Worm (Caenorhabditis elegans) whole organism, L2 larva: ENCODE results near the gene nhr-206.

Experiments used
- Y55F3AM.14 ChIP-seq: fragments of 200-800 bp; sonication (Bioruptor generic); optimal IDR thresholded peaks from 2 replicates; lab custom pipeline; 2018; ENCODE audit warnings: mild to moderate bottlenecking, missing genetic modification characterization, missing compliant biosample characterization
- aly-2 ChIP-seq: fragments of 150-350 bp; optimal IDR thresholded peaks from 2 replicates; lab custom pipeline; 2014; ENCODE audit warnings: missing biosample characterization, missing genetic modification characterization
- ceh-16 ChIP-seq: fragments of 150-350 bp; optimal IDR thresholded peaks from 2 replicates; lab custom pipeline; 2014; ENCODE audit warnings: missing biosample characterization, missing genetic modification characterization
- elt-3 ChIP-seq: sonication (generic microtip); optimal IDR thresholded peaks from 2 replicates; lab custom pipeline; 2017; ENCODE audit warnings: missing biosample characterization, missing genetic modification characterization
- fos-1 ChIP-seq: fragments of 150-350 bp; optimal IDR thresholded peaks from 2 replicates; lab custom pipeline; 2014; ENCODE audit warnings: missing biosample characterization, missing genetic modification characterization
- mbf-1 ChIP-seq: sonication (generic microtip); optimal IDR thresholded peaks from 2 replicates; lab custom pipeline; 2017; ENCODE audit warnings: missing biosample characterization, missing genetic modification characterization
- nhr-12 ChIP-seq: fragments of 150-350 bp; optimal IDR thresholded peaks from 2 replicates; lab custom pipeline; 2014; ENCODE audit warnings: missing biosample characterization, missing genetic modification characterization
- nhr-23 ChIP-seq: fragments of 150-350 bp; optimal IDR thresholded peaks from 2 replicates; lab custom pipeline; 2014; ENCODE audit warnings: missing biosample characterization, missing genetic modification reagents, missing genetic modification characterization
- snpc-4 ChIP-seq: fragments of 150-350 bp; optimal IDR thresholded peaks from 2 replicates; lab custom pipeline; 2014; ENCODE audit warnings: missing biosample characterization, missing genetic modification characterization
- unc-62 ChIP-seq: fragments of 150-350 bp; optimal IDR thresholded peaks from 2 replicates; lab custom pipeline; 2014; ENCODE audit warnings: missing biosample characterization, missing genetic modification reagents, missing genetic modification characterization

DNA sequence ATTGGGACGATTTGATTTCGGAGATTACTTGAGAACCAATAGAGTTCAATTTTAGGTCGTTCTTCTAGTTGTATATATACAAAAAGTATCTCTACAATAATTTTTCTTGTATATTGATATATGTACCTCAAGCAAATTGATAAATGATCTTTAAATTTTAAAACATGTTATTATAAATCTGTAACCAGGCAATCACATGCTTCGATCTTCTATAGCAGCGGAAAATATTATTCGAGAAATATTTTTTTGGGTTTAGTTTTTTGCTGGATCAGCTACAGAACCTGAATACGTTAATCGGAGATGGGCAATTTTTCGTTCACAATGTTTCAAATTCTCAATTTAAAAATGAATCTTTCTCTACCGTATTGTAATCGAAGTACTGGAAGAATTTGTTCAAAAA, 3.0 kb upstream of the nhr-206 start, which contains the start of gene R07B7.12:
- no peak for TF ChIP-seq fos-1 (tag; lab: Kevin White, UChicago)
- TF ChIP-seq mbf-1 (tag; lab: Kevin White, UChicago): no peak
- TF ChIP-seq Y55F3AM.14 (GFP tag; lab: Kevin White, UChicago): no peak
- TF ChIP-seq unc-62 (GFP tag; lab: Kevin White, UChicago): no peak
- no peak for TF ChIP-seq nhr-23
- no peak for TF ChIP-seq snpc-4 (tag; lab: Kevin White, UChicago)
- TF ChIP-seq nhr-12 (tag; lab: Kevin White, UChicago): no peak
- no peak for TF ChIP-seq elt-3 (tag; lab: Kevin White, UChicago)
- TF ChIP-seq ceh-16: no peak
- TF ChIP-seq aly-2 (tag; lab: Kevin White, UChicago): no peak
